Worm (Caenorhabditis elegans): ENCODE results near the gene D2021.4.

ce11 chrX:8592881-8593280, 44.0 kb upstream of the D2021.4 start, which contains the start of gene nlp-7:
- TF ChIP-seq C34F6.9 (tag; optimal IDR thresholded peaks at IDR 0.05) (no peak), unc-62 (GFP tag; optimal IDR thresholded peaks at IDR 0.05) (no peak)

Measured in whole organism, L2 larva.